Fruit fly (Drosophila melanogaster): ENCODE results near the gene MagR.

Gene MagR

DNA sequence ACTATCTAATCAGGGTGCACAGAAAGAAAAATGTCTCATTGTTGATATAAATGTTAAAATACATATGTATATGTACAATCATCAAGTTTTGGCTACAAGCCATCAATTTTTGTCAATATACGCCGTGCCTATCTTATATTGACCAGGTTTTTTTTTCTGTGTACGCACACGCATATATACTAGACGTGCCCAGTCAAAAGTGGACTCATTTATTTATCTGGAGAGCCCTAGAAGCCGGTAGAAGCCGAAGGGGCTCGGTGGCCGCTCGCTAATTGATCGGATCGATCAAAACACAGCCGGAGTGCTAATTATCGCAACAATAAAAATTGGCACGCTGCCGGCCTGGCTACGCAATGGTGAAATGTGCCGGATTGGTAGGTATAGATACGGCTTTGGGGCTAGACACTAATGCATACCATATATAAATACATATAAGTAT lies 6.2 kb downstream of the MagR start (continued):
- TF ChIP-seq sd (tag; optimal IDR thresholded peaks at IDR 0.05) (peak; percentile 56), Nf-YA (GFP tag; IDR thresholded peaks at IDR 0.05) (0 out of 2 replicates have a peak, but pooled peaks have one; percentile 48), CG17186 (GFP tag; optimal IDR thresholded peaks at IDR 0.05) (no peak), lmd (GFP tag; IDR thresholded peaks at IDR 0.05) (peak; percentile 71; the same call in 1 of the 2 replicates), odd (GFP tag; optimal IDR thresholded peaks at IDR 0.05) (peak; percentile 62), chm (GFP tag; IDR thresholded peaks at IDR 0.05) (peak; percentile 62; the same call in 1 of the 2 replicates), CG13296 (GFP tag; optimal IDR thresholded peaks at IDR 0.05) (peak; percentile 83), kni (GFP tag; optimal IDR thresholded peaks at IDR 0.05) (no peak), Awh (GFP tag; IDR thresholded peaks at IDR 0.05) (peak; percentile 63), CG7357 (GFP tag; IDR thresholded peaks at IDR 0.05) (peak; percentile 26; the same call in 1 of the 3 replicates), CG17359 (tag; optimal IDR thresholded peaks at IDR 0.05) (peak; percentile 79), CG8089 (GFP tag; optimal IDR thresholded peaks at IDR 0.05) (no peak), sima (GFP tag; optimal IDR thresholded peaks at IDR 0.05) (no peak), nmo (GFP tag; optimal IDR thresholded peaks at IDR 0.05) (peak; percentile 53), toy (GFP tag; IDR thresholded peaks at IDR 0.05) (0 out of 2 replicates have a peak, but pooled peaks have one; percentile 40), CG15514 (GFP tag; optimal IDR thresholded peaks at IDR 0.05) (peak; percentile 79), zfh1 (GFP tag; IDR thresholded peaks at IDR 0.05) (peak; percentile 73; the same call in 2 of the 3 replicates), Dfd (GFP tag; optimal IDR thresholded peaks at IDR 0.05) (no peak), CG12219 (GFP tag; optimal IDR thresholded peaks at IDR 0.05) (peak; percentile 67), fru (optimal IDR thresholded peaks at IDR 0.05) (no peak), Doc2 (GFP tag; IDR thresholded peaks at IDR 0.05) (no peak), CG9215 (GFP tag; IDR thresholded peaks at IDR 0.05) (peak; percentile 71), phol (tag; optimal IDR thresholded peaks at IDR 0.05) (peak; percentile 52), CG3281 (GFP tag; optimal IDR thresholded peaks at IDR 0.05) (peak; percentile 78), Mes4 (GFP tag; optimal IDR thresholded peaks at IDR 0.05) (no peak), BEAF-32 (GFP tag; optimal IDR thresholded peaks at IDR 0.05) (no peak), CG10366 (GFP tag; IDR thresholded peaks at IDR 0.05) (peak; percentile 80), Hr3 (GFP tag; optimal IDR thresholded peaks at IDR 0.05) (peak; percentile 41), Vsx1 (GFP tag; optimal IDR thresholded peaks at IDR 0.05) (peak; percentile 70), luna (GFP tag; optimal IDR thresholded peaks at IDR 0.05) (no peak), Xbp1 (GFP tag; optimal IDR thresholded peaks at IDR 0.05) (peak; percentile 66), MTF-1 (GFP tag; optimal IDR thresholded peaks at IDR 0.05; ENCODE audit: borderline replicate concordance) (peak; percentile 7), CG7839 (tag; optimal IDR thresholded peaks at IDR 0.05) (peak; percentile 77), CG1024 (GFP tag; IDR thresholded peaks at IDR 0.05) (0 out of 2 replicates have a peak, but pooled peaks have one; percentile 42), jing (GFP tag; optimal IDR thresholded peaks at IDR 0.05) (no peak), ranshi (GFP tag; IDR thresholded peaks at IDR 0.05) (peak; percentile 78), CG15073 (GFP tag; optimal IDR thresholded peaks at IDR 0.05) (no peak), exex (tag; optimal IDR thresholded peaks at IDR 0.05) (peak; percentile 99), so (GFP tag; IDR thresholded peaks at IDR 0.05) (0 out of 3 replicates have a peak, but pooled peaks have one; percentile 31), Hr51 (GFP tag; optimal IDR thresholded peaks at IDR 0.05) (peak; percentile 46 to 72), stwl (tag; optimal IDR thresholded peaks at IDR 0.05) (no peak), NFAT (GFP tag; IDR thresholded peaks at IDR 0.05) (peak; percentile 72), Antp (GFP tag; optimal IDR thresholded peaks at IDR 0.05) (peak; percentile 44), CG1233 (GFP tag; optimal IDR thresholded peaks at IDR 0.05) (peak; percentile 46), CG10274 (GFP tag; optimal IDR thresholded peaks at IDR 0.05) (peak; percentile 36), Opbp (GFP tag; IDR thresholded peaks at IDR 0.05; ENCODE audit: partially characterized antibody) (no peak), CG8478 (optimal IDR thresholded peaks at IDR 0.05) (no peak), Neu2 (GFP tag; optimal IDR thresholded peaks at IDR 0.05; ENCODE audit: borderline replicate concordance) (no peak), sens (GFP tag) (peak; percentile 91), CG6765 (GFP tag; optimal IDR thresholded peaks at IDR 0.05) (peak; percentile 68), Dad (GFP tag; optimal IDR thresholded peaks at IDR 0.05) (peak; percentile 31)

All from whole organism, embryonic.